Fruit fly (Drosophila melanogaster) whole organism, wandering third instar larva: ENCODE measurements around the gene CG13930.

ENCODE experiments used
- Abd-B ChIP-seq: fragments of >200 bp; optimal IDR thresholded peaks from 2 replicates; lab custom pipeline; 2017; ENCODE audit warnings: missing biosample characterization, missing genetic modification characterization
- CG9705 ChIP-seq: fragments of 200-800 bp; sonication (Bioruptor generic); optimal IDR thresholded peaks from 2 replicates; lab custom pipeline; 2018; ENCODE audit warnings: missing biosample characterization, mild to moderate bottlenecking, missing genetic modification characterization
- Dfd ChIP-seq: fragments of >200 bp; optimal IDR thresholded peaks from 2 replicates; lab custom pipeline; 2017; ENCODE audit warnings: missing biosample characterization, missing genetic modification characterization
- Dif ChIP-seq: fragments of 200-275, 200-300 bp; sonication (Bioruptor generic); optimal IDR thresholded peaks from 2 replicates; lab custom pipeline; 2018; ENCODE audit warnings: missing biosample characterization, missing genetic modification characterization; ENCODE audit not compliant: partially characterized antibody
- GATAd ChIP-seq: sonication (Bioruptor generic); optimal IDR thresholded peaks from 2 replicates; lab custom pipeline; 2016; ENCODE audit warnings: missing biosample characterization, missing genetic modification characterization
- HLH106 ChIP-seq: fragments of 200-800 bp; optimal IDR thresholded peaks from 3 replicates; lab custom pipeline; 2019; ENCODE audit warnings: missing biosample characterization, mild to moderate bottlenecking, missing genetic modification characterization, moderate library complexity
- Hnf4 ChIP-seq: fragments of 200-800 bp; sonication (Bioruptor generic); optimal IDR thresholded peaks from 2 replicates; lab custom pipeline; 2016; ENCODE audit warnings: missing biosample characterization, mild to moderate bottlenecking, missing genetic modification characterization
- Hr78 ChIP-seq: fragments of >200 bp; optimal IDR thresholded peaks from 2 replicates; lab custom pipeline; 2017; ENCODE audit warnings: missing biosample characterization, missing genetic modification characterization
- Hr83 ChIP-seq: fragments of 200-300 bp; sonication (Bioruptor generic); optimal IDR thresholded peaks from 2 replicates; lab custom pipeline; 2016; ENCODE audit warnings: missing biosample characterization, mild to moderate bottlenecking, missing genetic modification characterization, moderate library complexity; ENCODE audit not compliant: poor library complexity, severe bottlenecking
- Jra ChIP-seq: sonication (Bioruptor generic); optimal IDR thresholded peaks from 2 replicates; lab custom pipeline; 2016; ENCODE audit warnings: missing biosample characterization, missing genetic modification characterization
- Mio ChIP-seq: sonication (Bioruptor generic); optimal IDR thresholded peaks from 2 replicates; lab custom pipeline; 2016; ENCODE audit warnings: missing biosample characterization, missing genetic modification characterization
- Myc ChIP-seq: fragments of >200 bp; optimal IDR thresholded peaks from 2 replicates; lab custom pipeline; 2017
- OdsH ChIP-seq: fragments of 200-800 bp; sonication (Bioruptor generic); optimal IDR thresholded peaks from 2 replicates; lab custom pipeline; 2016; ENCODE audit warnings: missing biosample characterization, mild to moderate bottlenecking, missing genetic modification characterization
- Rel ChIP-seq, 2 experiments: fragments of 200-800 bp; sonication (Bioruptor generic) in 1 of 2; optimal IDR thresholded peaks; 2 replicates in 1 of 2; 3 replicates in 1 of 2; lab custom pipeline; 2016 to 2019; ENCODE audit warnings: mild to moderate bottlenecking in 2 of 2, missing biosample characterization in 2 of 2, missing genetic modification characterization in 2 of 2, moderate library complexity in 1 of 2
- Vsx2 ChIP-seq: fragments of 200-300, 225-300 bp; sonication (Bioruptor generic); optimal IDR thresholded peaks from 2 replicates; lab custom pipeline; 2018; ENCODE audit warnings: missing biosample characterization, missing genetic modification characterization; ENCODE audit not compliant: partially characterized antibody
- br ChIP-seq: fragments of 200-800 bp; sonication (Bioruptor generic); optimal IDR thresholded peaks from 2 replicates; lab custom pipeline; 2016; ENCODE audit warnings: missing biosample characterization, missing genetic modification characterization
- brk ChIP-seq: fragments of 200-800 bp; sonication (Bioruptor generic); optimal IDR thresholded peaks from 2 replicates; lab custom pipeline; 2016; ENCODE audit warnings: missing biosample characterization, mild to moderate bottlenecking, missing genetic modification characterization
- dl ChIP-seq, 2 experiments: fragments of 175-275, 200-275 bp in 1 of 2; fragments of 200-275 bp in 1 of 2; sonication (Bioruptor generic); optimal IDR thresholded peaks; lab custom pipeline; 2018; ENCODE audit warnings: mild to moderate bottlenecking in 2 of 2, missing biosample characterization in 2 of 2, missing genetic modification characterization in 2 of 2, moderate library complexity in 2 of 2; ENCODE audit not compliant: partially characterized antibody in 2 of 2, insufficient read depth in 1 of 2
- dmrt93B ChIP-seq: fragments of 200-800 bp; sonication (Bioruptor generic); optimal IDR thresholded peaks from 2 replicates; lab custom pipeline; 2018; ENCODE audit warnings: missing biosample characterization, mild to moderate bottlenecking, missing genetic modification characterization
- dsf ChIP-seq: sonication (Bioruptor generic); optimal IDR thresholded peaks from 2 replicates; lab custom pipeline; 2016; ENCODE audit warnings: missing biosample characterization, missing genetic modification characterization, borderline replicate concordance
- ey ChIP-seq: fragments of 200-800 bp; sonication (Bioruptor generic); optimal IDR thresholded peaks from 2 replicates; lab custom pipeline; 2016; ENCODE audit warnings: missing biosample characterization, missing genetic modification characterization
- foxo ChIP-seq, 2 experiments: fragments of 200-800 bp; sonication (Bioruptor generic); optimal IDR thresholded peaks; 2 replicates in 1 of 2; 3 replicates in 1 of 2; lab custom pipeline; 2016 to 2017; ENCODE audit warnings: missing biosample characterization in 2 of 2, missing genetic modification characterization in 2 of 2
- h ChIP-seq: fragments of 200-800 bp; sonication (Bioruptor generic); optimal IDR thresholded peaks from 3 replicates; lab custom pipeline; 2016; ENCODE audit warnings: missing biosample characterization, mild to moderate bottlenecking, missing genetic modification characterization
- jim ChIP-seq: fragments of 175-275, 200-325 bp; sonication (Bioruptor generic); optimal IDR thresholded peaks from 2 replicates; lab custom pipeline; 2016; ENCODE audit warnings: missing biosample characterization, mild to moderate bottlenecking, missing genetic modification characterization
- lola ChIP-seq: fragments of >200 bp; optimal IDR thresholded peaks from 2 replicates; lab custom pipeline; 2017; ENCODE audit warnings: missing biosample characterization, missing genetic modification characterization
- pan ChIP-seq: fragments of >200 bp; optimal IDR thresholded peaks from 2 replicates; lab custom pipeline; 2017
- psq ChIP-seq: fragments of 200-800 bp; sonication (Bioruptor generic); optimal IDR thresholded peaks from 3 replicates; lab custom pipeline; 2017; ENCODE audit warnings: missing biosample characterization, mild to moderate bottlenecking, missing genetic modification characterization, moderate library complexity
- rgr ChIP-seq: fragments of 200-800 bp; sonication (Bioruptor generic); optimal IDR thresholded peaks from 3 replicates; lab custom pipeline; 2016; ENCODE audit warnings: missing biosample characterization, mild to moderate bottlenecking, missing genetic modification characterization
- sage ChIP-seq: fragments of 200-800 bp; sonication (Bioruptor generic); optimal IDR thresholded peaks from 2 replicates; lab custom pipeline; 2016; ENCODE audit warnings: missing biosample characterization, mild to moderate bottlenecking, missing genetic modification characterization
- sv ChIP-seq: fragments of 200-800 bp; sonication (Bioruptor generic); optimal IDR thresholded peaks from 3 replicates; lab custom pipeline; 2016; ENCODE audit warnings: missing biosample characterization, missing genetic modification characterization
- tai ChIP-seq: sonication (Bioruptor generic); optimal IDR thresholded peaks from 2 replicates; lab custom pipeline; 2016; ENCODE audit warnings: missing biosample characterization, missing genetic modification characterization
- usp ChIP-seq: fragments of >200 bp; optimal IDR thresholded peaks from 2 replicates; lab custom pipeline; 2017; ENCODE audit warnings: missing biosample characterization, missing genetic modification characterization
- woc ChIP-seq: sonication (Bioruptor generic); optimal IDR thresholded peaks from 2 replicates; lab custom pipeline; 2016; ENCODE audit warnings: missing biosample characterization, mild to moderate bottlenecking, missing genetic modification characterization

Gene CG13930

DNA sequence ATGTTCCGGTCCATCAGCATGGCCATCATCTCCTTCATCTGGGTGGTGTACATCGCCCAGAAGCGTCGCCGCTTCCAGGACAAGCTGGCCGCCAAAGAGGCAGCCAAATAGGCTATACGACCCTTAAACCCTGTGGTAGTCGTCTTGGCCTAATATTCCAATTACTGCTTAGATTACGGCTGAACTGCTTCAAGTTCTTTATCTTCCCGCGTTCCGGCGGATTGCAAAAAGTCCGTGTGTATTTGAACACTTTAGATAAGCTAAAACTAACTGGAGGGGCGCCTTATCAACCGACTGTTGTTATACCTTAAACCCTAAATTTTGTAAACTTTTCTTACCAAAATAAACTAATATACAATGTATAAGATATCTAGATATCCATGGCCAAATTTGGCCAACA is 18.8 kb downstream of the CG13930 start:
- TF ChIP-seq Abd-B (GFP tag; lab: Kevin White, UChicago) (no peak), Hr78 (GFP tag; lab: Kevin White, UChicago) (no peak), dl (GFP tag; optimal IDR thresholded peaks at IDR 0.05; lab: Kevin White, UChicago; ENCODE audit: insufficient read depth in 1 of 2, partially characterized antibody in 2 of 2) (no peak), HLH106 (no peak), Hr83 (no peak)

DNA sequence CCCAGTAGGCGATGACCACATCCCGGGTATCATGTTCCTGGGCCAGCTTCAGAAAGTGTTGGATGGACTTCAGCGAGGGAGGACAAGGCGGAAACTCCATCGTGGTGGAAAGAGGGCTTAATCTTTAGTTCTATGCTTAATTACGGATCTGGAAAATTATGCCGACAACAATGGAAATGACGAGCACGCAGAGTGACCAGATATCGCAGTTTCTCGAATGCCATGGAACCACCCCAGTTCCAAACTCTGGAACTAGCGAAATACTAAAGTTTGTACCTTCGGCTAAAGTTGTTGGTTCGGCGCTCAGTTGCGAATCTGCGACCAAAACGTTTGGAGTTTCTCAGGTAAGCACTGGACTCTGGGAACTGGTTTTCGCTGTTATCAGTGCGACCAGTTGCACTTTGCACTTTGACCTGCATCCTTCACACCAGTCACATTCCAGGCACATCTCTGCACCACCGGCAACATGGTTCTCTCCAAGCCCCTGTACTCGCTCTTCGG is 19.8 kb downstream of the CG13930 start, which contains the start of the genes CG7970 and Vta1:
Gene CG7970 (plus strand): TSS at position 51 of the 501 bp plus-strand sequence.
Gene Vta1 (minus strand): TSS at position 201 of the 501 bp plus-strand sequence.
- TF ChIP-seq Hr83 (peak; percentile 35), Mio (GFP tag; lab: Kevin White, UChicago) (no peak), sv (GFP tag; lab: Kevin White, UChicago) (no peak)
- TF ChIP-seq, all 38 proteins: peak for 1

DNA sequence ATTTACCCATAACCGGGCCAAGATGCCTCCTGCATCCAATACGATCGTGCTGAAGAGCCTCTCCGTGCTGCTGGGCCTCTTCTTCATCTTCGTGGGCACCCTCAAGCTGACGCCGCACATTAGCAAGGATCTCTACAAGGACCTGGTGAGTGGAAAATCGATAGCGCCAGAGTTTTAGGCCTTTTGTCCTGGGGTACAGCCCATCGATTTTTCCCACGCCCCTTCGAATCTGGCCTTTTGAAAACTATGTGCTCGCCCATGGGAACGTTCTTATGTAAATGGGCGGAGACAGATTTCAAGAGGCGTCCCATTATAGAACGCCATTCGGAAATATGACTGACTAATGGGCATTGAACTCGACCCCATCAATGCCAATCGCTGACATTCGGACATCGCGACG is 23.2 kb downstream of the CG13930 start:
- TF ChIP-seq dl (GFP tag; optimal IDR thresholded peaks at IDR 0.05; lab: Kevin White, UChicago; ENCODE audit: insufficient read depth in 1 of 2, partially characterized antibody in 2 of 2), result no peak
- TF ChIP-seq Dif (GFP tag; lab: Kevin White, UChicago), result no peak
- TF ChIP-seq brk (GFP tag; lab: Kevin White, UChicago), result no peak
- no peak for TF ChIP-seq h (GFP tag; lab: Kevin White, UChicago)
- TF ChIP-seq HLH106, result no peak
- no peak for TF ChIP-seq Dfd (GFP tag; lab: Kevin White, UChicago)
- no peak for TF ChIP-seq pan
- TF ChIP-seq Mio (GFP tag; lab: Kevin White, UChicago), result no peak
- TF ChIP-seq Vsx2 (GFP tag; lab: Kevin White, UChicago), result no peak
- TF ChIP-seq GATAd, result no peak
- no peak for TF ChIP-seq Hr78 (GFP tag; lab: Kevin White, UChicago)
- no peak for TF ChIP-seq lola
- TF ChIP-seq dsf (GFP tag; lab: Kevin White, UChicago), result no peak
- TF ChIP-seq jim (GFP tag; lab: Kevin White, UChicago), result no peak
- TF ChIP-seq Hr83, result no peak
- TF ChIP-seq tai (GFP tag; lab: Kevin White, UChicago), result no peak

DNA sequence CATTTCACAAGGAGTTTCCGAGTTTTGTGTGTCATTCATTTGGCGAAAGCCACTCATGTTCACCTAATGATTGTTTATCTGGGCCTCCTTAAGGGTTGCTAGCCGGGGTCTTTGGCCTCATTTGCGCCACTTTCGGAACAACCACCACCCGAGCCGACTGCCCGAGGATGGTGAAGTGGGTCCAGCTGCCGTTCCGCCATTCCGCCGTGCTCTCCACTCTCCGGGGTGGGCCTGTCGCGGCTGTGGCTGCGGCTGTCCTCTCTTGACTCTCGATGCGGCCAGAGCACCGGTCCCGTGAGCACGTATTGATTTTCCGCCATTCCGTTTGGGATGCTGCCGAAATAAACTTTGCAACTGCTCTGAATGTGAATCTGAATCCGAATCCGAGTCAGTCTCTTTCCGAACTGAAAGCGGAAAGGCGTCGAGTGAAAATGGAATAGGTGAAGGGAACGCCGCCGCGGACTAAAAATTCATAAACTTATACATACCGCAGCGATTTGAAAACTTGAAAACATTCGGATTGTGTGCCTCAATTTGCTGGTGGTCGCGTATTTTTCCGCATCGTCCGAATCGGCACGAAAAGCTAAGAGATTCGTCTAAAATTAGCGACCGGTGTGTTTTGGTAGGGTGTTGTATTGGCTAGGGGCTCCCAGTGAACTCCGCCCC is 23.7 kb downstream of the CG13930 start, which contains the start of gene CG13920:
Gene CG13920 (plus strand): TSS at position 255 of the 666 bp plus-strand sequence.
- TF ChIP-seq dmrt93B (GFP tag; lab: Kevin White, UChicago) (no peak), Dif (GFP tag; lab: Kevin White, UChicago) (peak; percentile 10)
- TF ChIP-seq, all 38 proteins: peak for 1

DNA sequence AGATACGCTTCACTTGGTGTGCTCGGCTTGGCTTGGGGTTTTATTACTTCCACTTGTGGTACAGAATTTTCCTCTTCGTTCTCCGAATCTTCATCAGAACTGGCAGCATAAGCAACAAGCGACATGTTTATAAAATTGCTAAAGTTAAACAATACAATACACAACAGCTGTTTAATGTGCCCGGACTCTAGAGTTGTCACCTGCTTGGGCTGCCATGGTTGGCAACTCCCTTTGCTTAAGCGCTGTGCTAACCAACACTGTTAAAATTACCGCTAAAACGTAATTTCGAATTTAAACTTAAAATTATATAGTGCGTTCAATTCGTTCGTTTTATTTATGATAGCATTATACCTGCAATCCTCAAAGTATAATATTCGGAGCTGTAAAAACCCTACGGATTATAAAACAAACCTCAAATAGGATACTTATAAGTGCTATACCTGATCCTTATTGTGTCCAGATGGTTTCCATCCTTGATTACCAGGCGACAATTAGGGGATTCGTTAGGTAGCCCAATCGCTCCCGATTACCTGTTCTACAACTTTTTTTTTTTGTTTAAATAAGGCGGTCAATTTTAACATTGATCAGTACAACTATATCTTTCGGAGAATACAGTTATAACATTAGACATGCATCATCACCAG is 25.1 kb downstream of the CG13930 start, which contains the start of the genes CG17249 and Bro:
Gene CG17249 (minus strand): TSS at position 189 of the 644 bp plus-strand sequence.
Gene Bro (plus strand): TSS at position 594 of the 644 bp plus-strand sequence.
- TF ChIP-seq CG9705 (no peak), jim (GFP tag; lab: Kevin White, UChicago) (no peak), GATAd (no peak), tai (GFP tag; lab: Kevin White, UChicago) (no peak), ey (GFP tag; lab: Kevin White, UChicago) (peak; percentile 37), Myc (lab: Kevin White, UChicago) (peak; percentile 51), OdsH (GFP tag; lab: Kevin White, UChicago) (peak; percentile 16), woc (GFP tag; lab: Kevin White, UChicago) (no peak), HLH106 (no peak), Dif (GFP tag; lab: Kevin White, UChicago) (peak; percentile 25), dl (GFP tag; optimal IDR thresholded peaks at IDR 0.05; lab: Kevin White, UChicago; ENCODE audit: insufficient read depth in 1 of 2, partially characterized antibody in 2 of 2) (no peak), Hr78 (GFP tag; lab: Kevin White, UChicago) (no peak), dsf (GFP tag; lab: Kevin White, UChicago) (no peak), Dfd (GFP tag; lab: Kevin White, UChicago) (no peak), Vsx2 (GFP tag; lab: Kevin White, UChicago) (no peak), lola (no peak), h (GFP tag; lab: Kevin White, UChicago) (no peak), Abd-B (GFP tag; lab: Kevin White, UChicago) (no peak), Hr83 (peak; percentile 86), brk (GFP tag; lab: Kevin White, UChicago) (no peak), sv (GFP tag; lab: Kevin White, UChicago) (peak; percentile 38), usp (GFP tag; lab: Kevin White, UChicago) (no peak), pan (no peak), br (GFP tag; lab: Kevin White, UChicago) (no peak), psq (GFP tag; lab: Kevin White, UChicago) (peak; percentile 2), sage (no peak), foxo (GFP tag; optimal IDR thresholded peaks at IDR 0.05; lab: Kevin White, UChicago) (peak in 1 of 2 experiments; percentile 44), Jra (no peak), Rel (GFP tag; optimal IDR thresholded peaks at IDR 0.05; lab: Kevin White, UChicago) (no peak), Rel (tag; optimal IDR thresholded peaks at IDR 0.05; lab: Kevin White, UChicago) (no peak), rgr (GFP tag; lab: Kevin White, UChicago) (peak; percentile 67), Mio (GFP tag; lab: Kevin White, UChicago) (no peak), Hnf4 (GFP tag; lab: Kevin White, UChicago) (peak; percentile 80)
